Worm (Caenorhabditis elegans) whole organism, L2 larva: ENCODE data around the gene F54E2.9.

ENCODE experiments used
- nhr-11 ChIP-seq: fragments of 150-350 bp; optimal IDR thresholded peaks from 2 replicates; lab custom pipeline; 2014; ENCODE audit warnings: missing biosample characterization, missing genetic modification characterization
- nhr-12 ChIP-seq: fragments of 150-350 bp; optimal IDR thresholded peaks from 2 replicates; lab custom pipeline; 2014; ENCODE audit warnings: missing biosample characterization, missing genetic modification characterization
- nhr-25 ChIP-seq: fragments of 150-350 bp; sonication (generic microtip); optimal IDR thresholded peaks from 3 replicates; lab custom pipeline; 2014; ENCODE audit warnings: missing biosample characterization, missing genetic modification characterization
- nhr-77 ChIP-seq: fragments of 150-350 bp; optimal IDR thresholded peaks from 2 replicates; lab custom pipeline; 2014; ENCODE audit warnings: missing biosample characterization, missing genetic modification characterization
- ztf-4 ChIP-seq: fragments of 150-350 bp; optimal IDR thresholded peaks from 2 replicates; lab custom pipeline; 2014; ENCODE audit warnings: missing biosample characterization, missing genetic modification characterization

ce11 chrV:2771560-2771959, 42.2 kb downstream of the F54E2.9 start, which contains the start of gene srh-56:
- TF ChIP-seq ztf-4 = no peak
- no peak for TF ChIP-seq nhr-11 (tag; lab: Kevin White, UChicago)
- no peak for TF ChIP-seq nhr-12 (tag; lab: Kevin White, UChicago)
- no peak for TF ChIP-seq nhr-25 (tag; lab: Kevin White, UChicago)
- no peak for TF ChIP-seq nhr-77
